Worm (Caenorhabditis elegans) whole organism, mixed stage, embryonic: Measurements from ENCODE around the gene C46F11.6.

Source experiments
- M03D4.4 ChIP-seq: sonication (generic microtip); optimal IDR thresholded peaks from 2 replicates; lab custom pipeline; 2017; ENCODE audit warnings: mild to moderate bottlenecking, missing genetic modification characterization, missing compliant biosample characterization
- bed-3 ChIP-seq: fragments of 200-800 bp; sonication (Bioruptor generic); optimal IDR thresholded peaks from 3 replicates; lab custom pipeline; 2018; ENCODE audit warnings: mild to moderate bottlenecking, missing genetic modification characterization, moderate library complexity, missing compliant biosample characterization
- blmp-1 ChIP-seq: fragments of 150-350 bp; optimal IDR thresholded peaks from 2 replicates; lab custom pipeline; 2014; ENCODE audit warnings: missing biosample characterization, missing genetic modification characterization
- ceh-39 ChIP-seq: fragments of 150-350 bp; optimal IDR thresholded peaks from 2 replicates; lab custom pipeline; 2014; ENCODE audit warnings: missing biosample characterization, missing genetic modification characterization
- ceh-43 ChIP-seq: fragments of 200-800 bp; sonication (Bioruptor generic); optimal IDR thresholded peaks from 2 replicates; lab custom pipeline; 2018; ENCODE audit warnings: mild to moderate bottlenecking, missing genetic modification characterization, moderate library complexity, missing compliant biosample characterization
- ces-1 ChIP-seq: fragments of 150-350 bp; optimal IDR thresholded peaks from 2 replicates; lab custom pipeline; 2014; ENCODE audit warnings: missing biosample characterization, missing genetic modification reagents, missing genetic modification characterization
- cnd-1 ChIP-seq: fragments of 200-800 bp; sonication (Bioruptor generic); optimal IDR thresholded peaks from 2 replicates; lab custom pipeline; 2018; ENCODE audit warnings: mild to moderate bottlenecking, missing genetic modification characterization, missing compliant biosample characterization
- drap-1 ChIP-seq: fragments of 200-800 bp; sonication (Bioruptor generic); optimal IDR thresholded peaks from 3 replicates; lab custom pipeline; 2018; ENCODE audit warnings: mild to moderate bottlenecking, missing genetic modification characterization, missing compliant biosample characterization
- elt-1 ChIP-seq: sonication (generic microtip); optimal IDR thresholded peaks from 2 replicates; lab custom pipeline; 2017; ENCODE audit warnings: missing genetic modification characterization, mild to moderate bottlenecking, missing compliant biosample characterization, antibody characterized with exemption, moderate library complexity, borderline replicate concordance; ENCODE audit not compliant: insufficient read depth
- elt-3 ChIP-seq: fragments of 150-350 bp; optimal IDR thresholded peaks from 2 replicates; lab custom pipeline; 2014; ENCODE audit warnings: missing biosample characterization, missing genetic modification characterization
- flh-1 ChIP-seq: fragments of 200-800 bp; sonication (Bioruptor generic); optimal IDR thresholded peaks from 2 replicates; lab custom pipeline; 2018; ENCODE audit warnings: mild to moderate bottlenecking, missing genetic modification characterization, moderate library complexity, missing compliant biosample characterization
- ham-2 ChIP-seq: fragments of 200-800 bp; sonication (Bioruptor generic); optimal IDR thresholded peaks from 2 replicates; lab custom pipeline; 2018; ENCODE audit warnings: mild to moderate bottlenecking, missing genetic modification characterization, missing compliant biosample characterization
- hlh-1 ChIP-seq: fragments of 150-350 bp; optimal IDR thresholded peaks from 2 replicates; lab custom pipeline; 2014; ENCODE audit warnings: missing biosample characterization, missing genetic modification reagents, missing genetic modification characterization
- lin-13 ChIP-seq: fragments of 150-350 bp; optimal IDR thresholded peaks from 2 replicates; lab custom pipeline; 2014; ENCODE audit warnings: missing biosample characterization, missing genetic modification characterization
- lin-32 ChIP-seq: fragments of 200-800 bp; sonication (Bioruptor generic); optimal IDR thresholded peaks from 2 replicates; lab custom pipeline; 2018; ENCODE audit warnings: mild to moderate bottlenecking, missing genetic modification characterization, missing compliant biosample characterization
- mep-1 ChIP-seq: fragments of 150-350 bp; optimal IDR thresholded peaks from 2 replicates; lab custom pipeline; 2017; ENCODE audit warnings: missing biosample characterization, missing genetic modification reagents, missing genetic modification characterization, inconsistent platforms
- mls-2 ChIP-seq: sonication (generic microtip); optimal IDR thresholded peaks from 2 replicates; lab custom pipeline; 2016; ENCODE audit warnings: mild to moderate bottlenecking, missing genetic modification characterization, moderate library complexity, missing compliant biosample characterization
- nhr-12 ChIP-seq: fragments of 150-350 bp; optimal IDR thresholded peaks from 2 replicates; lab custom pipeline; 2014; ENCODE audit warnings: missing biosample characterization, missing genetic modification characterization
- nhr-2 ChIP-seq: fragments of 150-350 bp; optimal IDR thresholded peaks from 2 replicates; lab custom pipeline; 2014; ENCODE audit warnings: missing biosample characterization, missing genetic modification characterization
- nhr-237 ChIP-seq: fragments of 150-350 bp; optimal IDR thresholded peaks from 2 replicates; lab custom pipeline; 2014; ENCODE audit warnings: missing biosample characterization, missing genetic modification characterization
- nhr-76 ChIP-seq: sonication (generic microtip); optimal IDR thresholded peaks from 2 replicates; lab custom pipeline; 2017; ENCODE audit warnings: missing biosample characterization, missing genetic modification characterization
- pha-4 ChIP-seq: fragments of 150-350 bp; optimal IDR thresholded peaks from 2 replicates; lab custom pipeline; 2018; ENCODE audit warnings: missing biosample characterization, missing genetic modification reagents, missing genetic modification characterization
- sem-2 ChIP-seq: fragments of 200-800 bp; sonication (Bioruptor generic); optimal IDR thresholded peaks from 2 replicates; lab custom pipeline; 2018; ENCODE audit warnings: mild to moderate bottlenecking, missing genetic modification characterization, missing compliant biosample characterization
- snpc-4 ChIP-seq: fragments of 150-350 bp; optimal IDR thresholded peaks from 2 replicates; lab custom pipeline; 2014; ENCODE audit warnings: missing biosample characterization, missing genetic modification characterization
- sptf-1 ChIP-seq: sonication (generic microtip); optimal IDR thresholded peaks from 2 replicates; lab custom pipeline; 2017; ENCODE audit warnings: mild to moderate bottlenecking, missing genetic modification characterization, moderate library complexity, missing compliant biosample characterization
- tbx-8 ChIP-seq: fragments of 200-800 bp; sonication (Bioruptor generic); optimal IDR thresholded peaks from 2 replicates; lab custom pipeline; 2018; ENCODE audit warnings: mild to moderate bottlenecking, missing genetic modification characterization, moderate library complexity, missing compliant biosample characterization
- unc-120 ChIP-seq: sonication (generic microtip); optimal IDR thresholded peaks from 2 replicates; lab custom pipeline; 2017; ENCODE audit warnings: missing genetic modification characterization, missing compliant biosample characterization; ENCODE audit not compliant: poor library complexity, severe bottlenecking
- unc-39 ChIP-seq: fragments of 150-350 bp; optimal IDR thresholded peaks from 2 replicates; lab custom pipeline; 2014; ENCODE audit warnings: missing biosample characterization, missing genetic modification characterization
- unc-62 ChIP-seq: fragments of 150-350 bp; optimal IDR thresholded peaks from 2 replicates; lab custom pipeline; 2014; ENCODE audit warnings: missing biosample characterization, missing genetic modification reagents, missing genetic modification characterization
- zip-8 ChIP-seq: fragments of 150-350 bp; optimal IDR thresholded peaks from 2 replicates; lab custom pipeline; 2014; ENCODE audit warnings: missing biosample characterization, missing genetic modification characterization
- ztf-11 ChIP-seq: fragments of 150-350 bp; optimal IDR thresholded peaks from 2 replicates; lab custom pipeline; 2014; ENCODE audit warnings: missing biosample characterization, missing genetic modification characterization

C46F11.6 gene

ce11 chrIII:3675480-3675879 is 5.2 kb upstream of the C46F11.6 start:
- no peak for TF ChIP-seq sem-2
- no peak for TF ChIP-seq blmp-1 (tag; lab: Kevin White, UChicago)
- TF ChIP-seq nhr-12 (tag; lab: Kevin White, UChicago) = no peak
- no peak for TF ChIP-seq mls-2 (tag; lab: Kevin White, UChicago)
- no peak for TF ChIP-seq unc-39 (tag; lab: Kevin White, UChicago)
- TF ChIP-seq drap-1 (GFP tag; lab: Kevin White, UChicago) = no peak
- no peak for TF ChIP-seq sptf-1 (tag; lab: Kevin White, UChicago)
- no peak for TF ChIP-seq ham-2 (GFP tag; lab: Kevin White, UChicago)
- no peak for TF ChIP-seq flh-1 (GFP tag; lab: Kevin White, UChicago)
- no peak for TF ChIP-seq elt-1
- TF ChIP-seq ceh-43 (GFP tag; lab: Kevin White, UChicago) = no peak
- TF ChIP-seq nhr-76 = no peak
- no peak for TF ChIP-seq elt-3 (tag; lab: Kevin White, UChicago)
- no peak for TF ChIP-seq nhr-2 (tag; lab: Kevin White, UChicago)
- TF ChIP-seq cnd-1 = no peak
- TF ChIP-seq lin-32 (GFP tag; lab: Kevin White, UChicago) = no peak

- no peak for TF ChIP-seq drap-1 (GFP tag; lab: Kevin White, UChicago)
- TF ChIP-seq unc-62 (GFP tag; lab: Kevin White, UChicago) = no peak
- TF ChIP-seq M03D4.4 (tag; lab: Kevin White, UChicago) = no peak
- no peak for TF ChIP-seq mep-1
- no peak for TF ChIP-seq nhr-2 (tag; lab: Kevin White, UChicago)
- TF ChIP-seq blmp-1 (tag; lab: Kevin White, UChicago) = no peak
- TF ChIP-seq nhr-76 = no peak
- TF ChIP-seq lin-13 (tag; lab: Kevin White, UChicago) = no peak
- TF ChIP-seq unc-39 (tag; lab: Kevin White, UChicago) = no peak
- no peak for TF ChIP-seq ham-2 (GFP tag; lab: Kevin White, UChicago)
- no peak for TF ChIP-seq hlh-1
- no peak for TF ChIP-seq ceh-43 (GFP tag; lab: Kevin White, UChicago)
- TF ChIP-seq snpc-4 = no peak
- TF ChIP-seq bed-3 = no peak
- no peak for TF ChIP-seq unc-120 (tag; lab: Kevin White, UChicago)
Observed at ce11 chrIII:3674149-3674548, 3.9 kb upstream of the C46F11.6 start.

- TF ChIP-seq mls-2 (tag; lab: Kevin White, UChicago) = peak; percentile 24
- TF ChIP-seq pha-4 (tag; lab: Kevin White, UChicago) = peak; percentile 55
- TF ChIP-seq mep-1 = no peak
- peak; percentile 1 for TF ChIP-seq nhr-237 (tag; lab: Kevin White, UChicago)
- no peak for TF ChIP-seq tbx-8 (GFP tag; lab: Kevin White, UChicago)
- TF ChIP-seq flh-1 (GFP tag; lab: Kevin White, UChicago) = no peak
- TF ChIP-seq ces-1 (GFP tag; lab: Kevin White, UChicago) = peak; percentile 88
- TF ChIP-seq, all 35 proteins: peak for 4
Observed at ce11 chrIII:3672839-3673238, 2.6 kb upstream of the C46F11.6 start.

- TF ChIP-seq flh-1 (GFP tag; lab: Kevin White, UChicago) (no peak), elt-1 (no peak), sptf-1 (tag; lab: Kevin White, UChicago) (no peak), drap-1 (GFP tag; lab: Kevin White, UChicago) (no peak), tbx-8 (GFP tag; lab: Kevin White, UChicago) (no peak), bed-3 (no peak), nhr-237 (tag; lab: Kevin White, UChicago) (no peak), unc-120 (tag; lab: Kevin White, UChicago) (no peak), ham-2 (GFP tag; lab: Kevin White, UChicago) (no peak), cnd-1 (no peak), ceh-39 (tag; lab: Kevin White, UChicago) (no peak), unc-62 (GFP tag; lab: Kevin White, UChicago) (no peak), elt-3 (tag; lab: Kevin White, UChicago) (no peak), nhr-76 (no peak), ztf-11 (tag; lab: Kevin White, UChicago) (no peak), zip-8 (tag; lab: Kevin White, UChicago) (no peak), ces-1 (GFP tag; lab: Kevin White, UChicago) (no peak), M03D4.4 (tag; lab: Kevin White, UChicago) (no peak), nhr-2 (tag; lab: Kevin White, UChicago) (no peak)
Observed at ce11 chrIII:3670984-3671383, 748 bp upstream of the C46F11.6 start.
